Worm (Caenorhabditis elegans): ENCODE results near the gene nlp-17.

The nlp-17 gene

ce11 chrIV:13505662-13506061 lies at the start of gene nlp-17:
TSS of gene nlp-17 (minus strand) at chrIV:13505762.
- TF ChIP-seq snu-23 (GFP tag; optimal IDR thresholded peaks at IDR 0.05) (no peak), nhr-76 (tag; optimal IDR thresholded peaks at IDR 0.05) (no peak), unc-30 (tag; optimal IDR thresholded peaks at IDR 0.05) (no peak), nhr-237 (tag; optimal IDR thresholded peaks at IDR 0.05) (no peak), ztf-11 (tag; optimal IDR thresholded peaks at IDR 0.05) (no peak), nhr-84 (tag; optimal IDR thresholded peaks at IDR 0.05) (no peak), C34B4.2 (tag; optimal IDR thresholded peaks at IDR 0.05) (no peak), unc-130 (tag; optimal IDR thresholded peaks at IDR 0.05) (no peak), dsc-1 (tag; optimal IDR thresholded peaks at IDR 0.05) (no peak), zag-1 (tag; optimal IDR thresholded peaks at IDR 0.05) (no peak), mdl-1 (tag; optimal IDR thresholded peaks at IDR 0.05) (no peak), ceh-8 (GFP tag; optimal IDR thresholded peaks at IDR 0.05) (no peak)

DNA sequence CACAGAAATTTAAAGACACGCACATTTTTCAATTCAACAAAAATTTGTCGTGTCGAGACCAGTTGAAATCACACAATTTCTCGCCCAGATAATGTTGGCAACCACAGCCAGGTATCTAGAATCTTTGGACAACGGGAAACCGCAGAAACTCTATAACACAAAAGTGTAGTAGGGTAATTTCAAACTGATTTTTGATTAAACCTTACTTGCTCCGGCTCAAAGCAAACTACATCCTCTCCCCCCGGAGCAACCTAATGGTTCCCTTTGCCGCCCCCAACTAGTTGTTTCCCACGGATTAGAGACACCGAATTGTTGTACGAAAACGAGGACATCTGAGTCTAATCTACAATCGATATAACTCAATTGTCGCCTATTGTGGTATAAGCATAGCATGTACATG lies 48.8 kb upstream of the nlp-17 start:
- TF ChIP-seq efl-1 (optimal IDR thresholded peaks at IDR 0.05) (no peak), efl-1 (GFP tag; optimal IDR thresholded peaks at IDR 0.05 in 1 of 2) (peak in 1 of 2 experiments; percentile 76), nhr-12 (tag; optimal IDR thresholded peaks at IDR 0.05) (no peak)

- TF ChIP-seq lin-14 (GFP tag; optimal IDR thresholded peaks at IDR 0.05) (no peak), hlh-4 (tag; optimal IDR thresholded peaks at IDR 0.05) (peak; percentile 15)
Observed at ce11 chrIV:13549350-13549749, 43.8 kb upstream of the nlp-17 start.

DNA sequence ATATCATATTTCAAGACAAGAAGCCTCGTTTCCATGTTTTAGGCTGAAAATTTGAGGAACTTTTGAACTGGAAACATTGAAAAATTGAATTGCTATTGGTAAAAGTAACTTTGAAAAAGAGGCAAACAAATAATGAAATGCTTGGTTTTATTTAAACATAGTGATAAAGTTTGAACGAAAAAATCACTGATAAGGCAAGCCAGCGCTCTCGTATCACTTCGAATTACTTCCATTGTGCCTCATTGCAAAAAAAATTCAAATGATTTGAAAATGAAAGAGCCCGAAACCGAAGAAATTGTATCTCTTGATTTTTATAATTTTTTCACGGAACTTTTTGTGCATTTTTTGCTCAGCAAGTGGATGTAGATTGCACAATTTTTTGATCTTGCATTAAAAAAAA lies 42.6 kb upstream of the nlp-17 start, which contains the start of gene F52G2.3:
TSS of gene F52G2.3 (minus strand) at position 43 of the 400 bp plus-strand sequence.
- TF ChIP-seq snpc-4 (tag; optimal IDR thresholded peaks at IDR 0.05) (no peak), nhr-47 (tag; optimal IDR thresholded peaks at IDR 0.05) (no peak), ztf-11 (tag; optimal IDR thresholded peaks at IDR 0.05) (no peak), ceh-90 (tag; optimal IDR thresholded peaks at IDR 0.05) (no peak), nhr-85 (tag) (no peak), hlh-17 (GFP tag; optimal IDR thresholded peaks at IDR 0.05; ENCODE audit: borderline replicate concordance) (no peak)

DNA sequence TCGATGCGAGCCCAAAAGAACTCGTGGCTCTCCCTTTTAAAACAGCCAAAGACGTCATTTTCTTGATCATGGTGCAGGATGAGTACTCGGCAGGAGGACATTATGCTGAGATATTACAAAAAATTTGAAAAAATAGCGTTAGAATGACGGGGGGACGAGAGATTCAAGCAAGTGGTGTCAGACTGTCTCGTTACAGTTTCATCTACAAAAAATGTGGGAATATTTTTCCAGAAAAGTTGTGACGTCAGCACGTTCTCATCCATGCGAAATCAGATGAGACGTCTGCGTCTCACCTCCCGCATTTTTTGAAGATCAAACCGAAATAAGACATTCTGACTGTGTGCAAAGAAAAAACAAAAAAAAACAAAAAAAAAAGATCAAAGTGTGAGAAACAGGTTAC lies 34.6 kb upstream of the nlp-17 start, which contains the start of gene rsd-2:
TSS of gene rsd-2 (minus strand) at position 101 of the 400 bp plus-strand sequence.
- TF ChIP-seq efl-1 (optimal IDR thresholded peaks at IDR 0.05) = no peak
- peak in 1 of 2 experiments; percentile 66 for TF ChIP-seq efl-1 (GFP tag; optimal IDR thresholded peaks at IDR 0.05 in 1 of 2)
- TF ChIP-seq swsn-7 (tag; optimal IDR thresholded peaks at IDR 0.05) = no peak
- no peak for TF ChIP-seq lin-15B (tag; optimal IDR thresholded peaks at IDR 0.05)

ce11 chrIV:13538901-13539300 lies 33.3 kb upstream of the nlp-17 start:
- TF ChIP-seq lsy-2 (tag; optimal IDR thresholded peaks at IDR 0.05) (peak; percentile 50 to 85), nhr-77 (tag; optimal IDR thresholded peaks at IDR 0.05) (no peak), F16B12.6 (tag; optimal IDR thresholded peaks at IDR 0.05) (peak; percentile 66)

DNA sequence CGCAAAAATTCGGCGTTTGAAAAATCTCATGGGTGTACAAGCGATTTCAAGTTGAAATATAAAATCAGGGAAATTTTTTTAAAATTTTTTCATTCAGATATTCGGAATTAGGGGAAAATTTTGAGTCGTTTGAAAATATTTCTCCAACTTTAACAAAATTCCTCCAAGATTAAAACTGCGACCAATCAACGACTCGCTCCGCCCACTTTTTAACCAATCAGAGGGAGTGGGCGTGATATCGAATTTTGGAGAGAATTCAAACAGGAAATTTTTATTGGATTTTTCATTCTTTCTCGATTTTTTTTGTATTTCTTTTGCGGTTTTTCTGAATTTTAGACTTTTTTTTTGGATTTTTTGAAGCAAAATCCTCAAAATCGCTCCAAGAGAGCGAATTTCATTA lies 19.7 kb upstream of the nlp-17 start:
- TF ChIP-seq unc-86 (tag; optimal IDR thresholded peaks at IDR 0.05) = no peak
- TF ChIP-seq isw-1 (GFP tag; IDR thresholded peaks at IDR 0.05) = no peak

DNA sequence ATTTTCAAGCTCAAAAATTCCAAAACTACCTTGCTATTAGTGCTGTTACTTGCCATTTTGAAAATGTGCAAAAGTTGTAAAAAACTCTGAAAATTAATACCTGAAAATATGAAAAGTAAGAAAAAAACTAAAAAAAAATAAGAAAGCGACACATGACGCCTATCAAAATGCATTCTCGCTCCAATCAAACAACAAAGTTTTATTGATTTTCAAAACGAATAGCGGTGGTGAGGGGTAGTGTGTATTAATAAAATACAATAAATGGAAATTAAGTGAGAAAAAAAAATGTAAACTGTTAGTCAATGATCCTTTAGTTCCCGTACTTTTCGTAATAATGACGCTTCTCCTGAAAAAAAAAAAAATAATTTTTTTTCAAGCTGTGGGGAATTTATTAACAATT lies 16.2 kb upstream of the nlp-17 start, which contains the start of gene dcap-2:
TSS of gene dcap-2 (minus strand) at position 86 of the 400 bp plus-strand sequence.
- TF ChIP-seq pax-3 (tag; optimal IDR thresholded peaks at IDR 0.05) (no peak), nhr-84 (tag; optimal IDR thresholded peaks at IDR 0.05) (no peak), mep-1 (tag; optimal IDR thresholded peaks at IDR 0.05) (peak; percentile 14), lsy-2 (tag; optimal IDR thresholded peaks at IDR 0.05) (peak in 1 of 2 experiments; percentile 49), nhr-237 (tag; optimal IDR thresholded peaks at IDR 0.05) (no peak), elt-3 (tag; optimal IDR thresholded peaks at IDR 0.05) (no peak), dpl-1 (GFP tag; optimal IDR thresholded peaks at IDR 0.05) (peak in 1 of 3 experiments; percentile 21), blmp-1 (tag; optimal IDR thresholded peaks at IDR 0.05) (peak; percentile 29), ztf-11 (tag; optimal IDR thresholded peaks at IDR 0.05) (no peak), C16A3.4 (tag; optimal IDR thresholded peaks at IDR 0.05) (peak; percentile 5), lin-39 (tag; optimal IDR thresholded peaks at IDR 0.05) (no peak), efl-1 (optimal IDR thresholded peaks at IDR 0.05) (peak in 1 of 2 experiments; percentile 6), efl-1 (GFP tag; optimal IDR thresholded peaks at IDR 0.05 in 1 of 2) (peak in 1 of 2 experiments; percentile 4), hlh-4 (tag; optimal IDR thresholded peaks at IDR 0.05) (no peak), lin-35 (GFP tag; optimal IDR thresholded peaks at IDR 0.05) (peak in 1 of 2 experiments; percentile 47)

Measured in whole organism, L1 larva.